Fruit fly (Drosophila melanogaster): ENCODE results near the gene CG18754.

Gene CG18754

DNA sequence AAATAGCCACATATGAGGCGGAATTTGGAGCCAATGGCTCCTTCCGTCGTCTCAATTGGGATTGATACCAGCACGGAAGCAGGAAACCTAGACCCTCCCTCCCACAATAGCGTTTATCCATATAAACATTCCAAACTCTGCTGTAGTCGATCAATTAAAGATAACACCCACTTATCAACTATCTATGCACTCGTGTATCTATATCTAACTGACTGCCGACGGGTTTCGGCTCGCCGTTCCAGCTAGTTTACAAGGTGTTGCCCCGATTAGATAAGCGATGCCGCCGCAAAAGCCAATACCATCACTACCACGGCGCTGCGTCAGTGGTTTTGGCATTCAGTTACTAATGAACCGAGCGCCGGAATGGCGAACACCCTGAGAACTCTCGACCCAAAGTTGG lies 27.3 kb downstream of the CG18754 start, which contains the start of gene CG10300 (continued):
- TF ChIP-seq dmrt99B (tag; optimal IDR thresholded peaks at IDR 0.05): no peak
- no peak for TF ChIP-seq Opbp (GFP tag; IDR thresholded peaks at IDR 0.05; ENCODE audit: partially characterized antibody)
- no peak for TF ChIP-seq gce (GFP tag; IDR thresholded peaks at IDR 0.05)
- no peak for TF ChIP-seq Jarid2 (GFP tag; optimal IDR thresholded peaks at IDR 0.05)
- TF ChIP-seq CG14710 (tag; optimal IDR thresholded peaks at IDR 0.05): no peak
- no peak for TF ChIP-seq pb (GFP tag; optimal IDR thresholded peaks at IDR 0.05)
- no peak for TF ChIP-seq CG11398 (GFP tag; optimal IDR thresholded peaks at IDR 0.05)
- no peak for TF ChIP-seq H2.0 (GFP tag; IDR thresholded peaks at IDR 0.05)

DNA sequence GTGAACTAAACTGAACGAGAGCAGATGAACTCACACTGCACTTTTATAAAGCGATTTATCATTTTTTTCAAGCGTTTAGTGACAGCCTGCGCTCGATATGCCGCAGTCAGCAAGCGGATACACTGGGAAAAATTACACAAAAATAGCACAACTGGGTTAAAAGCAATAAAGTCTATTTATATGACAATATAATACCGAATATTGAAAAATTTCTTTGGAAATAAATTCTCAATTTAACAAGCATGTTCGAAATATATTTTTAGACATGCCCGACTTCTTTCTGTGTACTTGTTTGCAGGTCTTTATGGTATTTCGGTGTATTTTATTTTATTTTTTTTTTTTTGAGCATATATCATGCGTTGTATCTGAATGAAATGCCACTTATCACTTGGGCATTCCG lies 30.0 kb downstream of the CG18754 start:
- no peak for TF ChIP-seq CG12236 (GFP tag; optimal IDR thresholded peaks at IDR 0.05)
- TF ChIP-seq CG7963 (GFP tag; IDR thresholded peaks at IDR 0.05; ENCODE audit: partially characterized antibody): no peak
- peak; percentile 70; the same call in 2 of the 3 replicates for TF ChIP-seq otp (GFP tag; IDR thresholded peaks at IDR 0.05)
- no peak for TF ChIP-seq CG10274 (GFP tag; optimal IDR thresholded peaks at IDR 0.05)
- TF ChIP-seq CG14014 (GFP tag; IDR thresholded peaks at IDR 0.05): peak; percentile 63
- TF ChIP-seq CG30431 (GFP tag; optimal IDR thresholded peaks at IDR 0.05): peak; percentile 48
- peak; percentile 71 for TF ChIP-seq Ssrp (tag; optimal IDR thresholded peaks at IDR 0.05)
- no peak for TF ChIP-seq CG13894 (tag; optimal IDR thresholded peaks at IDR 0.05)
- peak; percentile 68 for TF ChIP-seq CG32772 (GFP tag; IDR thresholded peaks at IDR 0.05)
- TF ChIP-seq CrebB (tag; optimal IDR thresholded peaks at IDR 0.05): no peak
- TF ChIP-seq dimm (GFP tag; IDR thresholded peaks at IDR 0.05): 0 out of 2 replicates have a peak, but pooled peaks have one; percentile 12
- no peak for TF ChIP-seq sob (GFP tag; IDR thresholded peaks at IDR 0.05)
- TF ChIP-seq CG5180 (GFP tag; optimal IDR thresholded peaks at IDR 0.05): no peak
- no peak for TF ChIP-seq Myb (GFP tag; optimal IDR thresholded peaks at IDR 0.05)
- peak; percentile 51; the same call in 1 of the 2 replicates for TF ChIP-seq CG8765 (GFP tag; IDR thresholded peaks at IDR 0.05)
- peak; percentile 18 for TF ChIP-seq CG3065 (GFP tag; optimal IDR thresholded peaks at IDR 0.05)
- no peak for TF ChIP-seq ato (GFP tag; IDR thresholded peaks at IDR 0.05; ENCODE audit: partially characterized antibody)
- peak; percentile 39 for TF ChIP-seq CG4424 (GFP tag; optimal IDR thresholded peaks at IDR 0.05)
- peak; percentile 80 for TF ChIP-seq dmrt11E (tag; optimal IDR thresholded peaks at IDR 0.05)
- TF ChIP-seq Nf-YC (tag; optimal IDR thresholded peaks at IDR 0.05): no peak
- TF ChIP-seq CG10462 (GFP tag; optimal IDR thresholded peaks at IDR 0.05): peak; percentile 50
- no peak for TF ChIP-seq CG17612 (GFP tag; IDR thresholded peaks at IDR 0.05)
- no peak for TF ChIP-seq CG10321 (GFP tag; IDR thresholded peaks at IDR 0.05)
- TF ChIP-seq CG1832 (GFP tag; optimal IDR thresholded peaks at IDR 0.05): no peak
- TF ChIP-seq fd96Cb (tag; optimal IDR thresholded peaks at IDR 0.05): peak; percentile 72
- TF ChIP-seq CG10209 (GFP tag; optimal IDR thresholded peaks at IDR 0.05): peak; percentile 57
- 0 out of 2 replicates have a peak, but pooled peaks have one; percentile 21 for TF ChIP-seq CG6689 (GFP tag; IDR thresholded peaks at IDR 0.05)
- TF ChIP-seq sima (GFP tag; optimal IDR thresholded peaks at IDR 0.05): no peak
- no peak for TF ChIP-seq Hr39 (optimal IDR thresholded peaks at IDR 0.05)
- TF ChIP-seq CG4404 (GFP tag; IDR thresholded peaks at IDR 0.05): 0 out of 2 replicates have a peak, but pooled peaks have one; percentile 6
- TF ChIP-seq CG14860 (GFP tag; IDR thresholded peaks at IDR 0.05; ENCODE audit: partially characterized antibody): no peak
- peak; percentile 26 for TF ChIP-seq btn (GFP tag; optimal IDR thresholded peaks at IDR 0.05)
- peak; percentile 51 for TF ChIP-seq ap (GFP tag; IDR thresholded peaks at IDR 0.05)
- TF ChIP-seq Chrac-16 (GFP tag; optimal IDR thresholded peaks at IDR 0.05): peak; percentile 63
- TF ChIP-seq CG3163 (GFP tag; optimal IDR thresholded peaks at IDR 0.05): no peak
- peak; percentile 7 for TF ChIP-seq fu2 (GFP tag; optimal IDR thresholded peaks at IDR 0.05)
- peak; percentile 55 for TF ChIP-seq CG10267 (tag; optimal IDR thresholded peaks at IDR 0.05)
- TF ChIP-seq nmo (GFP tag; optimal IDR thresholded peaks at IDR 0.05): peak; percentile 78
- TF ChIP-seq Rfx (GFP tag; IDR thresholded peaks at IDR 0.05): peak; percentile 33; the same call in 1 of the 2 replicates
- peak; percentile 49 for TF ChIP-seq lilli (GFP tag; optimal IDR thresholded peaks at IDR 0.05)
- no peak for TF ChIP-seq Dll (GFP tag; IDR thresholded peaks at IDR 0.05; ENCODE audit: partially characterized antibody)
- 0 out of 3 replicates have a peak, but pooled peaks have one; percentile 32 for TF ChIP-seq CG17361 (GFP tag; IDR thresholded peaks at IDR 0.05)
